Fruit fly (Drosophila melanogaster): ENCODE data around the gene Axn.

Axn gene

dm6 chr3R:29993134-29993533 lies 29.5 kb upstream of the Axn start, which contains the start of gene Acph-1 (continued):
- TF ChIP-seq HLH4C (GFP tag; IDR thresholded peaks at IDR 0.05; ENCODE audit: partially characterized antibody) (peak; percentile 45; the same call in 1 of the 3 replicates), CG11696 (GFP tag; IDR thresholded peaks at IDR 0.05) (no peak), Dp (GFP tag; optimal IDR thresholded peaks at IDR 0.05) (peak; percentile 82)

DNA sequence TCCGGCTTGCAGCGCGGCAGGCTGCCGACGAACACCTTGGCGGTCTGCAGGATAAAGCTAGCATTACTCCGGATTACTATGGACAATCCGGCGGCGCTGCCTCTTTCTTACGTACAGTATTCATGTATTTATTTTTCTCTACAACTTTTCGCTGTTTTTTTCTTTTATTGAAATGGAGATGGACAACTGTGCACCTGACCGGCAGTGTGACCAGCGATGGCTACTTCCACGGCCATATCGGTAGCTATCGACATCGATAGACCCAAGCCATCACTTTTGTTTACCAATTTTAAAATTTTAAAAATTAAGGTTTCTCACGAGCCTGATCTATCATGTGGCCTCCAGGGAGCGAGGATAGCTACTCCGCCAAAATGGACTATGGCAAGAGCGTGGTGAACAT lies 27.6 kb upstream of the Axn start, which contains the start of the genes CG7903 and Sas-6:
TSS of gene CG7903 (minus strand) at position 197 of the 400 bp plus-strand sequence.
TSS of gene Sas-6 (plus strand) at position 323 of the 400 bp plus-strand sequence.
- peak; percentile 65 for TF ChIP-seq CG15514 (GFP tag; optimal IDR thresholded peaks at IDR 0.05)
- no peak for TF ChIP-seq CG11085 (GFP tag; IDR thresholded peaks at IDR 0.05)
- TF ChIP-seq MBD-R2 (GFP tag; IDR thresholded peaks at IDR 0.05) = peak; percentile 94
- TF ChIP-seq CG8924 (tag; optimal IDR thresholded peaks at IDR 0.05) = peak; percentile 4
- no peak for TF ChIP-seq CG10147 (GFP tag; optimal IDR thresholded peaks at IDR 0.05)
- no peak for TF ChIP-seq NC2β (GFP tag; optimal IDR thresholded peaks at IDR 0.05)
- TF ChIP-seq Mad (GFP tag; optimal IDR thresholded peaks at IDR 0.05) = no peak
- no peak for TF ChIP-seq Trl (optimal IDR thresholded peaks at IDR 0.05)
- peak; percentile 9 for TF ChIP-seq Trl (GFP tag; optimal IDR thresholded peaks at IDR 0.05)
- TF ChIP-seq Hmx (GFP tag; optimal IDR thresholded peaks at IDR 0.05) = no peak
- TF ChIP-seq pzg (GFP tag; optimal IDR thresholded peaks at IDR 0.05) = peak; percentile 74
- peak; percentile 60; the same call in 2 of the 3 replicates for TF ChIP-seq Doc3 (GFP tag; IDR thresholded peaks at IDR 0.05; ENCODE audit: partially characterized antibody)
- TF ChIP-seq CG18764 (GFP tag; optimal IDR thresholded peaks at IDR 0.05) = no peak
- TF ChIP-seq CG7928 (GFP tag; optimal IDR thresholded peaks at IDR 0.05) = no peak
- TF ChIP-seq Med (GFP tag) = peak; percentile 79
- peak; percentile 62 for TF ChIP-seq Myb (GFP tag; optimal IDR thresholded peaks at IDR 0.05)
- TF ChIP-seq CG11695 (GFP tag; IDR thresholded peaks at IDR 0.05) = no peak
- no peak for TF ChIP-seq klu (GFP tag; IDR thresholded peaks at IDR 0.05)
- no peak for TF ChIP-seq ap (GFP tag; IDR thresholded peaks at IDR 0.05)
- no peak for TF ChIP-seq CG9215 (GFP tag; IDR thresholded peaks at IDR 0.05)
- TF ChIP-seq HLH4C (GFP tag; IDR thresholded peaks at IDR 0.05; ENCODE audit: partially characterized antibody) = peak; percentile 72
- peak; percentile 31 for TF ChIP-seq CG1603 (tag; optimal IDR thresholded peaks at IDR 0.05)
- TF ChIP-seq sr (GFP tag; IDR thresholded peaks at IDR 0.05) = no peak
- peak; percentile 77 for TF ChIP-seq bbx (GFP tag; IDR thresholded peaks at IDR 0.05; ENCODE audit: partially characterized antibody)
- no peak for TF ChIP-seq Nf-YB (GFP tag; optimal IDR thresholded peaks at IDR 0.05)
- TF ChIP-seq nau (GFP tag; optimal IDR thresholded peaks at IDR 0.05) = no peak
- peak; percentile 63 for TF ChIP-seq Sin3A (optimal IDR thresholded peaks at IDR 0.05)
- peak; percentile 20 for TF ChIP-seq nmo (GFP tag; optimal IDR thresholded peaks at IDR 0.05)
- peak; percentile 94 for TF ChIP-seq Sry-δ (GFP tag; optimal IDR thresholded peaks at IDR 0.05)
- TF ChIP-seq wor (GFP tag; IDR thresholded peaks at IDR 0.05) = no peak
- TF ChIP-seq Mrtf (GFP tag; IDR thresholded peaks at IDR 0.05) = no peak
- peak; percentile 71; the same call in 2 of the 3 replicates for TF ChIP-seq CG7963 (GFP tag; IDR thresholded peaks at IDR 0.05; ENCODE audit: partially characterized antibody)
- TF ChIP-seq phol (tag; optimal IDR thresholded peaks at IDR 0.05) = peak; percentile 63
- TF ChIP-seq so (GFP tag; IDR thresholded peaks at IDR 0.05) = no peak
- peak; percentile 72 for TF ChIP-seq hbn (GFP tag; IDR thresholded peaks at IDR 0.05; ENCODE audit: partially characterized antibody)
- TF ChIP-seq CG1233 (GFP tag; optimal IDR thresholded peaks at IDR 0.05) = no peak
- no peak for TF ChIP-seq CG12236 (GFP tag; optimal IDR thresholded peaks at IDR 0.05)
- peak; percentile 33 for TF ChIP-seq trem (tag; optimal IDR thresholded peaks at IDR 0.05)
- TF ChIP-seq CG2712 (tag; optimal IDR thresholded peaks at IDR 0.05) = no peak
- no peak for TF ChIP-seq pb (GFP tag; optimal IDR thresholded peaks at IDR 0.05)
- TF ChIP-seq Pdp1 (GFP tag; optimal IDR thresholded peaks at IDR 0.05) = no peak
- TF ChIP-seq CG8478 (optimal IDR thresholded peaks at IDR 0.05) = no peak
- no peak for TF ChIP-seq exex (tag; optimal IDR thresholded peaks at IDR 0.05)
- peak; percentile 56; the same call in 1 of the 2 replicates for TF ChIP-seq nerfin-2 (GFP tag; IDR thresholded peaks at IDR 0.05; ENCODE audit: partially characterized antibody)
- peak; percentile 69 for TF ChIP-seq CG16813 (GFP tag; IDR thresholded peaks at IDR 0.05; ENCODE audit: partially characterized antibody)
- TF ChIP-seq CG30403 (GFP tag; optimal IDR thresholded peaks at IDR 0.05) = peak; percentile 2
- no peak for TF ChIP-seq CG10321 (GFP tag; IDR thresholded peaks at IDR 0.05)

All from whole organism, embryonic.